Worm (Caenorhabditis elegans): ENCODE measurements around the gene C02F4.4.
A peak's percentile ranks its signal among the peaks of the same experiment; 100 is the strongest.

C02F4.4 gene

ce11 chrIV:10502345-10502744 lies 12.7 kb downstream of the C02F4.4 start (continued):
- 0 out of 2 replicates have a peak, but pooled peaks have one; percentile 20 for TF ChIP-seq lin-1 (GFP tag; IDR thresholded peaks at IDR 0.05)
- TF ChIP-seq Y105C5A.15 (GFP tag; IDR thresholded peaks at IDR 0.05) = no peak
- TF ChIP-seq lin-29 (GFP tag; IDR thresholded peaks at IDR 0.05) = no peak
- TF ChIP-seq madf-9 (GFP tag; conservative IDR thresholded peaks at IDR 0.05) = no peak
- no peak for TF ChIP-seq D1046.2 (GFP tag; IDR thresholded peaks at IDR 0.05)
- TF ChIP-seq snpc-1.2 (GFP tag; IDR thresholded peaks at IDR 0.05) = no peak
- peak; percentile 30; the same call in 1 of the 2 replicates for TF ChIP-seq hmg-1.1 (GFP tag; IDR thresholded peaks at IDR 0.05)
- no peak for TF ChIP-seq dpl-1 (GFP tag; optimal IDR thresholded peaks at IDR 0.05)
- TF ChIP-seq dmd-9 (GFP tag; IDR thresholded peaks at IDR 0.05) = no peak
- TF ChIP-seq lsy-2 (tag; optimal IDR thresholded peaks at IDR 0.05) = peak in 1 of 2 experiments; percentile 63
- TF ChIP-seq Y48G9A.11 (GFP tag; IDR thresholded peaks at IDR 0.05) = no peak
- TF ChIP-seq ceh-62 (tag; optimal IDR thresholded peaks at IDR 0.05) = no peak
- TF ChIP-seq pqm-1 (tag; optimal IDR thresholded peaks at IDR 0.05) = peak; percentile 76
- TF ChIP-seq T20F7.1 (GFP tag; optimal IDR thresholded peaks at IDR 0.05) = peak; percentile 23
- no peak for TF ChIP-seq spr-3 (GFP tag; optimal IDR thresholded peaks at IDR 0.05)
- peak; percentile 45; the same call in 1 of the 2 replicates for TF ChIP-seq T26A8.4 (GFP tag; IDR thresholded peaks at IDR 0.05)
- no peak for TF ChIP-seq ZK337.2 (GFP tag; IDR thresholded peaks at IDR 0.05)
- TF ChIP-seq zip-2 (tag; optimal IDR thresholded peaks at IDR 0.05) = peak; percentile 32
- TF ChIP-seq F37D6.2 (tag; optimal IDR thresholded peaks at IDR 0.05) = no peak
- peak; percentile 26; the same call in 1 of the 2 replicates for TF ChIP-seq lin-38 (GFP tag; IDR thresholded peaks at IDR 0.05)
- TF ChIP-seq nhr-6 (tag; optimal IDR thresholded peaks at IDR 0.05) = peak; percentile 77
- peak; percentile 55; the same call in 1 of the 2 replicates for TF ChIP-seq php-3 (GFP tag; IDR thresholded peaks at IDR 0.05)
- no peak for TF ChIP-seq lim-7 (GFP tag; IDR thresholded peaks at IDR 0.05)
- TF ChIP-seq mxl-2 (GFP tag; conservative IDR thresholded peaks at IDR 0.05) = no peak
- TF ChIP-seq hif-1 (tag; optimal IDR thresholded peaks at IDR 0.05) = peak in 1 of 2 experiments; percentile 84
- TF ChIP-seq ctbp-1 (GFP tag; IDR thresholded peaks at IDR 0.05) = no peak
- TF ChIP-seq unc-39 (tag; optimal IDR thresholded peaks at IDR 0.05) = no peak
- TF ChIP-seq nhr-48 (tag; optimal IDR thresholded peaks at IDR 0.05) = peak; percentile 25
- TF ChIP-seq aly-2 (tag; optimal IDR thresholded peaks at IDR 0.05) = no peak
- TF ChIP-seq nhr-10 (tag; optimal IDR thresholded peaks at IDR 0.05) = peak; percentile 51
- peak; percentile 89 for TF ChIP-seq aha-1 (tag)
- TF ChIP-seq hlh-11 (tag; optimal IDR thresholded peaks at IDR 0.05) = peak; percentile 96
- no peak for TF ChIP-seq unc-130 (GFP tag; optimal IDR thresholded peaks at IDR 0.05)
- TF ChIP-seq madf-5 (GFP tag; IDR thresholded peaks at IDR 0.05) = no peak
- TF ChIP-seq lin-13 (GFP tag; optimal IDR thresholded peaks at IDR 0.05) = no peak
- no peak for TF ChIP-seq nhr-76 (tag; optimal IDR thresholded peaks at IDR 0.05)
- peak; percentile 65 for TF ChIP-seq ama-1 (optimal IDR thresholded peaks at IDR 0.05)

DNA sequence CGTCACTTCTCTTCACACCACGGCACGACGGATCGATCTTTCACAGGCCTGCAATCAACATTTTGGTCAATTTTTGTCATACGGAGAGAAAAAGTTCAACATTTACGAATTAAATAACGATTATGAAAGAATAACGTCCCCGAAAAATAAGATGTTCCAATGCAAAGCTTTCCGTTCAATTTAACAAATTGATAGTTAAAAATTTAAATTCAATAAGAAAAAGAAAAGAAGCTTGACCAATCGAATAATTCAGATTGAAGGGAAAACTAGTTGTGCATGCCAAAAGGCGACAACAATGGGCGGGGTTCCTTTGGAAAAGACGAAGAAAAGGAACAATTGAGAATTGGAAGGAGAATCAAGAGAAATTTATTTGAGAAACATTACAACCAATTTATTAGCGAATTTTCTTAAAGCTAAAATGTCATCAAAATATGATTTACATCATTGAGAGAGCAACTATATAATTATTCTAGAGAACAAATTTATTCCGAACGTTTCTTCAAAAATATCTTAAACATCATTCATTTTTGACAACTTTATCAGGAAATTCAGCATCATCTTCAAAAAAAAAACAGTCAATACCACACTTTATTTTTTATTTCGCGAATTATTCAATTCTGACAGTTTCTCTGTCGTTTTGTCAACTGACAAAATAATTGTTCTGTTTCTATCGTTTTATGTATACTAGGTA lies 13.3 kb downstream of the C02F4.4 start, which contains the start of gene tax-6:
tax-6 (minus strand) TSS at position 51 of the 691 bp plus-strand sequence.
- TF ChIP-seq aha-1 (tag) (peak; percentile 91), gei-8 (GFP tag; optimal IDR thresholded peaks at IDR 0.05) (no peak)

DNA sequence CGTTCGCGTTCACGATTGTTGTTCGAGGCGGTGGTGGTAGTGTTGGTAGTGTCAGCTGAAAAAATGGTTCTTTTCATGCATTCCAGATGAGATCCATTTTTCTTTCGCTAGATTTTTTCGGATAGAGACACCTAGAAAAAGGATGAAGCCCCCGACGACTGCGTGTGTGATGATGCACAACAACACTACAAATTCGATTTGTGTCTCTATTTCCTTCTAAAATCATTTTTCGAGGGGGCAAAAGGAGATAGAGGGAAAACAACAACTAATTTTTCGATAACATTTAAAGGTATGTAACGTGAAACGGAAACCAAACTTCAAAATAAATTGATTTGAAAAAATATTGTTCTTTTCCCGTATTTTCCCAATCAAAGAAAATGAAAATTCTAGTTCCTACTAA lies 14.5 kb downstream of the C02F4.4 start:
- TF ChIP-seq nhr-25 (tag; optimal IDR thresholded peaks at IDR 0.05; ENCODE audit: borderline replicate concordance, insufficient read depth) (no peak), lin-39 (tag; optimal IDR thresholded peaks at IDR 0.05) (no peak), hlh-30 (tag; optimal IDR thresholded peaks at IDR 0.05; ENCODE audit: insufficient read depth) (no peak)

All from whole organism, L4 larva.